Worm (Caenorhabditis elegans) whole organism, L4 larva: ENCODE measurements around the gene Y10G11A.1.

ENCODE experiments used
- F10B5.3 ChIP-seq: sonication (generic microtip); optimal IDR thresholded peaks from 2 replicates; lab custom pipeline; 2016; ENCODE audit warnings: mild to moderate bottlenecking, missing genetic modification characterization, missing compliant biosample characterization
- F44E2.7 ChIP-seq: fragments of 200-800 bp; sonication (Bioruptor generic); IDR thresholded peaks from 2 replicates; pipeline ENCODE4 v2.1.2; 2022; ENCODE audit warnings: missing genetic modification characterization, missing compliant biosample characterization
- F49E8.2 ChIP-seq: sonication (generic microtip); optimal IDR thresholded peaks from 2 replicates; lab custom pipeline; 2016; ENCODE audit warnings: missing compliant biosample characterization, mild to moderate bottlenecking, missing genetic modification characterization, borderline replicate concordance
- R02D3.7 ChIP-seq: fragments of 150-350 bp; sonication (generic microtip); optimal IDR thresholded peaks from 3 replicates; lab custom pipeline; 2014; ENCODE audit warnings: missing biosample characterization, missing genetic modification characterization
- T20F7.1 ChIP-seq: fragments of 200-800 bp; sonication (Bioruptor generic); optimal IDR thresholded peaks from 2 replicates; lab custom pipeline; 2018; ENCODE audit warnings: mild to moderate bottlenecking, missing genetic modification characterization, missing compliant biosample characterization
- T26A8.4 ChIP-seq: fragments of 200-800 bp; sonication (Bioruptor generic); IDR thresholded peaks from 2 replicates; pipeline ENCODE4 v1.3.6; 2022; ENCODE audit warnings: missing genetic modification characterization, missing compliant biosample characterization
- Y48G9A.11 ChIP-seq: fragments of 200-800 bp; sonication (Bioruptor generic); IDR thresholded peaks from 2 replicates; pipeline ENCODE4 v1.3.6; 2022; ENCODE audit warnings: missing genetic modification reagents, missing genetic modification characterization, missing compliant biosample characterization
- ZK546.5 ChIP-seq, 2 experiments: sonication (generic microtip); optimal IDR thresholded peaks; 2 replicates each; lab custom pipeline; 2017; ENCODE audit warnings: missing biosample characterization in 2 of 2, missing genetic modification characterization in 2 of 2
- aha-1 ChIP-seq: fragments of 150-350 bp; peaks from one replicate; lab custom pipeline; 2014; ENCODE audit warnings: missing biosample characterization, missing genetic modification characterization
- arid-1 ChIP-seq: fragments of 200-800 bp; sonication (Bioruptor generic); conservative IDR thresholded peaks from 2 replicates; pipeline ENCODE4 v1.3.6; 2022; ENCODE audit warnings: missing genetic modification reagents, missing genetic modification characterization, missing compliant biosample characterization
- attf-4 ChIP-seq: sonication (generic microtip); optimal IDR thresholded peaks from 3 replicates; lab custom pipeline; 2017; ENCODE audit warnings: missing biosample characterization, missing genetic modification characterization
- ceh-28 ChIP-seq: fragments of 150-350 bp; optimal IDR thresholded peaks from 2 replicates; lab custom pipeline; 2014; ENCODE audit warnings: missing biosample characterization, missing genetic modification reagents, missing genetic modification characterization
- ceh-32 ChIP-seq: sonication (generic microtip); optimal IDR thresholded peaks from 2 replicates; lab custom pipeline; 2016; ENCODE audit warnings: mild to moderate bottlenecking, missing genetic modification characterization, missing compliant biosample characterization; ENCODE audit not compliant: poor library complexity
- ceh-82 ChIP-seq: sonication (generic microtip); optimal IDR thresholded peaks from 2 replicates; lab custom pipeline; 2017; ENCODE audit warnings: missing biosample characterization, missing genetic modification characterization
- daf-19 ChIP-seq: fragments of 200-800 bp; sonication (Bioruptor generic); conservative IDR thresholded peaks from 2 replicates; pipeline ENCODE4 v1.3.6; 2022; ENCODE audit warnings: missing genetic modification characterization, missing compliant biosample characterization
- duxl-1 ChIP-seq: sonication (generic microtip); optimal IDR thresholded peaks from 2 replicates; lab custom pipeline; 2016; ENCODE audit warnings: mild to moderate bottlenecking, missing genetic modification characterization, moderate library complexity, missing compliant biosample characterization; ENCODE audit not compliant: poor library complexity
- egl-27 ChIP-seq: sonication (generic microtip); optimal IDR thresholded peaks from 3 replicates; lab custom pipeline; 2017; ENCODE audit warnings: missing biosample characterization, missing genetic modification reagents, missing genetic modification characterization
- fos-1 ChIP-seq: fragments of 150-350 bp; optimal IDR thresholded peaks from 2 replicates; lab custom pipeline; 2014; ENCODE audit warnings: missing biosample characterization, missing genetic modification characterization
- gei-8 ChIP-seq: fragments of 200-800 bp; sonication (Bioruptor generic); optimal IDR thresholded peaks from 2 replicates; lab custom pipeline; 2018; ENCODE audit warnings: mild to moderate bottlenecking, missing genetic modification characterization, missing compliant biosample characterization
- hif-1 ChIP-seq, 2 experiments: sonication (generic microtip); optimal IDR thresholded peaks; 2 replicates each; lab custom pipeline; 2016 to 2017; ENCODE audit warnings: missing compliant biosample characterization in 2 of 2, missing genetic modification characterization in 2 of 2, missing genetic modification reagents in 2 of 2, missing genotype in 2 of 2, mild to moderate bottlenecking in 1 of 2
- hlh-30 ChIP-seq: sonication (generic microtip); optimal IDR thresholded peaks from 2 replicates; lab custom pipeline; 2017; ENCODE audit warnings: antibody characterized with exemption, mild to moderate bottlenecking, missing genetic modification characterization, missing compliant biosample characterization; ENCODE audit not compliant: insufficient read depth
- hmg-1.1 ChIP-seq: fragments of 200-800 bp; sonication (Bioruptor generic); IDR thresholded peaks from 2 replicates; pipeline ENCODE4 v1.3.6; 2022; ENCODE audit warnings: missing genetic modification reagents, missing genetic modification characterization, missing compliant biosample characterization
- jun-1 ChIP-seq: fragments of 150-350 bp; optimal IDR thresholded peaks from 2 replicates; lab custom pipeline; 2014; ENCODE audit warnings: missing biosample characterization, missing genetic modification reagents, missing genetic modification characterization
- lim-7 ChIP-seq: fragments of 200-800 bp; sonication (Bioruptor generic); IDR thresholded peaks from 2 replicates; pipeline ENCODE4 v1.3.6; 2022; ENCODE audit warnings: missing genetic modification characterization, missing compliant biosample characterization
- lin-29 ChIP-seq: fragments of 200-800 bp; sonication (Bioruptor generic); IDR thresholded peaks from 2 replicates; pipeline ENCODE4 v1.3.6; 2022; ENCODE audit warnings: missing genetic modification reagents, missing genetic modification characterization, missing compliant biosample characterization
- lsy-2 ChIP-seq, 2 experiments: fragments of 150-350 bp in 1 of 2; sonication (generic microtip) in 1 of 2; optimal IDR thresholded peaks; 2 replicates each; lab custom pipeline; 2014 to 2017; ENCODE audit warnings: missing biosample characterization in 2 of 2, missing genetic modification characterization in 2 of 2
- madf-9 ChIP-seq: fragments of 200-800 bp; sonication (Bioruptor generic); conservative IDR thresholded peaks from 2 replicates; pipeline ENCODE4 v1.3.6; 2022; ENCODE audit warnings: missing genetic modification reagents, missing genetic modification characterization, missing compliant biosample characterization
- mdl-1 ChIP-seq, 2 experiments: fragments of 150-350 bp in 1 of 2; sonication (generic microtip) in 1 of 2; optimal IDR thresholded peaks; 2 replicates each; lab custom pipeline; 2014 to 2017; ENCODE audit warnings: missing biosample characterization in 2 of 2, missing genetic modification characterization in 2 of 2
- mes-2 ChIP-seq: sonication (generic microtip); optimal IDR thresholded peaks from 2 replicates; lab custom pipeline; 2016; ENCODE audit warnings: missing genotype, mild to moderate bottlenecking, missing genetic modification characterization, missing compliant biosample characterization; ENCODE audit not compliant: poor library complexity, severe bottlenecking
- nhr-102 ChIP-seq: sonication (generic microtip); optimal IDR thresholded peaks from 2 replicates; lab custom pipeline; 2016; ENCODE audit warnings: mild to moderate bottlenecking, missing genetic modification characterization, moderate library complexity, missing compliant biosample characterization
- nhr-11 ChIP-seq: fragments of 150-350 bp; optimal IDR thresholded peaks from 2 replicates; lab custom pipeline; 2014; ENCODE audit warnings: missing biosample characterization, missing genetic modification characterization
- nhr-25 ChIP-seq: sonication (generic microtip); optimal IDR thresholded peaks from 2 replicates; lab custom pipeline; 2017; ENCODE audit warnings: missing genetic modification characterization, mild to moderate bottlenecking, missing compliant biosample characterization, antibody characterized with exemption, moderate library complexity, borderline replicate concordance; ENCODE audit not compliant: insufficient read depth
- nhr-48 ChIP-seq: sonication (generic microtip); optimal IDR thresholded peaks from 2 replicates; lab custom pipeline; 2016; ENCODE audit warnings: mild to moderate bottlenecking, missing genetic modification characterization, missing compliant biosample characterization
- pha-4 ChIP-seq, 2 experiments: fragments of 150-350 bp in 1 of 2; fragments of 200-800 bp in 1 of 2; sonication (Bioruptor generic) in 1 of 2; IDR thresholded peaks in 1 of 2; optimal IDR thresholded peaks in 1 of 2; 2 replicates each; pipeline versions ENCODE4 v1.3.6 to Lab custom; 2014 to 2022; ENCODE audit warnings: missing genetic modification characterization in 2 of 2, missing genetic modification reagents in 2 of 2, missing biosample characterization in 1 of 2, missing compliant biosample characterization in 1 of 2
- php-3 ChIP-seq: fragments of 200-800 bp; sonication (Bioruptor generic); IDR thresholded peaks from 2 replicates; pipeline ENCODE4 v1.3.6; 2022; ENCODE audit warnings: missing genetic modification reagents, missing genetic modification characterization, missing compliant biosample characterization
- rbr-2 ChIP-seq: sonication (generic microtip); optimal IDR thresholded peaks from 2 replicates; lab custom pipeline; 2016; ENCODE audit warnings: missing genotype, missing genetic modification characterization, missing compliant biosample characterization
- snpc-1.2 ChIP-seq: fragments of 200-800 bp; sonication (Bioruptor generic); IDR thresholded peaks from 2 replicates; pipeline ENCODE4 v1.3.6; 2022; ENCODE audit warnings: missing genetic modification reagents, missing genetic modification characterization, missing compliant biosample characterization
- tag-97 ChIP-seq: fragments of 200-800 bp; sonication (Bioruptor generic); IDR thresholded peaks from 2 replicates; pipeline ENCODE4 v1.3.6; 2022; ENCODE audit warnings: missing genetic modification characterization, missing compliant biosample characterization
- unc-130 ChIP-seq: sonication (generic microtip); optimal IDR thresholded peaks from 2 replicates; lab custom pipeline; 2016; ENCODE audit warnings: missing genetic modification reagents, missing genetic modification characterization, missing compliant biosample characterization
- unc-62 ChIP-seq, 3 experiments: fragments of 150-350 bp in 1 of 3; sonication (generic microtip); optimal IDR thresholded peaks in 2 of 3; peaks in 1 of 3; 1 replicate in 1 of 3; 2 replicates in 2 of 3; lab custom pipeline; 2014 to 2017; ENCODE audit warnings: missing biosample characterization in 3 of 3, missing genetic modification characterization in 3 of 3, missing genetic modification reagents in 3 of 3, missing genotype in 1 of 3
- ztf-11 ChIP-seq: fragments of 150-350 bp; optimal IDR thresholded peaks from 2 replicates; lab custom pipeline; 2014; ENCODE audit warnings: missing biosample characterization, missing genetic modification characterization

The Y10G11A.1 gene

ce11 chrIV:16410078-16410636, 14.3 kb upstream of the Y10G11A.1 start:
- no peak for TF ChIP-seq hmg-1.1 (GFP tag; lab: Robert Waterston, UW)
- no peak for TF ChIP-seq unc-62 (GFP tag; optimal IDR thresholded peaks at IDR 0.05 in 1 of 2; lab: Kevin White, UChicago)
- no peak for TF ChIP-seq unc-62 (tag; optimal IDR thresholded peaks at IDR 0.05; lab: Kevin White, UChicago)

ce11 chrIV:16411713-16412112, 12.7 kb upstream of the Y10G11A.1 start, which contains the start of gene Y65A5A.2:
TSS of gene Y65A5A.2 (plus strand) at chrIV:16412020.
- TF ChIP-seq snpc-1.2 (GFP tag; lab: Robert Waterston, UW) (0 out of 2 replicates have a peak, but pooled peaks have one; percentile 47), tag-97 (no peak)

- TF ChIP-seq attf-4 (tag; lab: Kevin White, UChicago) = no peak
- peak; percentile 25 for TF ChIP-seq hlh-30 (tag; lab: Kevin White, UChicago)
- no peak for TF ChIP-seq F44E2.7
- no peak for TF ChIP-seq php-3 (GFP tag; lab: Robert Waterston, UW)
- TF ChIP-seq lim-7 = no peak
- peak; percentile 84 for TF ChIP-seq F49E8.2
- TF ChIP-seq R02D3.7 (tag; lab: Kevin White, UChicago) = no peak
- no peak for TF ChIP-seq ceh-32
- TF ChIP-seq F10B5.3 (tag; lab: Kevin White, UChicago) = peak; percentile 45
- peak; percentile 11 for TF ChIP-seq rbr-2 (tag; lab: Kevin White, UChicago)
- peak; percentile 81 for TF ChIP-seq aha-1 (tag; lab: Kevin White, UChicago)
- peak; percentile 99 for TF ChIP-seq mes-2 (tag; lab: Kevin White, UChicago)
- TF ChIP-seq nhr-11 (tag; lab: Kevin White, UChicago) = no peak
- TF ChIP-seq Y48G9A.11 (GFP tag; lab: Robert Waterston, UW) = peak; percentile 85
- TF ChIP-seq ceh-28 (tag; lab: Kevin White, UChicago) = no peak
- peak; percentile 82 for TF ChIP-seq madf-9 (GFP tag; lab: Robert Waterston, UW)
- no peak for TF ChIP-seq ceh-82
- TF ChIP-seq lin-29 (GFP tag; lab: Robert Waterston, UW) = no peak
- no peak for TF ChIP-seq arid-1 (GFP tag; lab: Robert Waterston, UW)
- TF ChIP-seq tag-97 = 0 out of 2 replicates have a peak, but pooled peaks have one; percentile 63
- TF ChIP-seq hif-1 (tag; optimal IDR thresholded peaks at IDR 0.05; lab: Kevin White, UChicago) = peak; percentile 73 to 98
- TF ChIP-seq T26A8.4 (GFP tag; lab: Robert Waterston, UW) = peak; percentile 60
- peak; percentile 23; the same call in 1 of the 2 replicates for TF ChIP-seq pha-4 (GFP tag; IDR thresholded peaks at IDR 0.05; lab: Robert Waterston, UW)
- no peak for TF ChIP-seq pha-4 (tag; optimal IDR thresholded peaks at IDR 0.05; lab: Kevin White, UChicago)
- TF ChIP-seq jun-1 (tag; lab: Kevin White, UChicago) = no peak
- no peak for TF ChIP-seq nhr-25
- TF ChIP-seq daf-19 (GFP tag; lab: Robert Waterston, UW) = no peak
- TF ChIP-seq fos-1 (tag; lab: Kevin White, UChicago) = no peak
- TF ChIP-seq mdl-1 (tag; optimal IDR thresholded peaks at IDR 0.05; lab: Kevin White, UChicago) = no peak
- TF ChIP-seq ztf-11 (tag; lab: Kevin White, UChicago) = no peak
- TF ChIP-seq gei-8 (GFP tag; lab: Kevin White, UChicago) = peak; percentile 18
- TF ChIP-seq duxl-1 (tag; lab: Kevin White, UChicago) = peak; percentile 86
- TF ChIP-seq egl-27 = no peak
- TF ChIP-seq unc-62 (GFP tag; optimal IDR thresholded peaks at IDR 0.05 in 1 of 2; lab: Kevin White, UChicago) = no peak
- no peak for TF ChIP-seq unc-62 (tag; optimal IDR thresholded peaks at IDR 0.05; lab: Kevin White, UChicago)
- no peak for TF ChIP-seq T20F7.1 (GFP tag; lab: Kevin White, UChicago)
- peak; percentile 74 for TF ChIP-seq unc-130 (GFP tag; lab: Kevin White, UChicago)
- no peak for TF ChIP-seq nhr-48 (tag; lab: Kevin White, UChicago)
- TF ChIP-seq lsy-2 (tag; optimal IDR thresholded peaks at IDR 0.05; lab: Kevin White, UChicago) = peak in 1 of 2 experiments; percentile 75
- TF ChIP-seq nhr-102 (tag; lab: Kevin White, UChicago) = peak; percentile 33
- no peak for TF ChIP-seq ZK546.5 (tag; optimal IDR thresholded peaks at IDR 0.05; lab: Kevin White, UChicago)
Measured at ce11 chrIV:16415100-16415973, 9.1 kb upstream of the Y10G11A.1 start.
